Worm (Caenorhabditis elegans): ENCODE measurements around the gene tut-2.

DNA sequence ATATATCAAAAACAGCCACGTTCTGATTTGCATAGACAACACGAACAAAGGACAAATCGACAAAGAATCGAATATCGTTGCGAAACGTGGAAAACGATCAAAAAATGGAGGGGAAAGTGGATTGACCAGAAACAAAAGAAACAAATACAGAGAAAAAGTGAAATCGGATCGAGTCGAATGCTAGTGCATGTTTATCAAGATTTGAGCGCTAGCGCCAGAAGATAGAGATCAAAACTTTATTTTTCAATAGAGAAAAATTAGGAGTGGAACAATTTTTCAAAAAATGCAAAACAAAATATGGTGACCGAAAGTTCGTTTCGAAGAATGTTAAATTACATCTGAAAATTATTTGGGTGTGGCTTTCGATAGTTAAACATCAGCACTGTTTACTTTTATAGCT lies 4.0 kb downstream of the tut-2 start:
- TF ChIP-seq flt-1 (GFP tag; IDR thresholded peaks at IDR 0.05) (no peak), tbx-37 (GFP tag; conservative IDR thresholded peaks at IDR 0.05) (no peak), aly-1 (tag; optimal IDR thresholded peaks at IDR 0.05) (no peak), ama-1 (optimal IDR thresholded peaks at IDR 0.05) (no peak), hnd-1 (tag; optimal IDR thresholded peaks at IDR 0.05) (no peak)
